Worm (Caenorhabditis elegans) whole organism, L1 larva: Measurements from ENCODE around the gene epg-5.

ENCODE experiments used
- C04F5.9 ChIP-seq: sonication (generic microtip); optimal IDR thresholded peaks from 2 replicates; lab custom pipeline; 2016; ENCODE audit warnings: missing genetic modification characterization, missing compliant biosample characterization
- C16A3.4 ChIP-seq: fragments of 150-350 bp; optimal IDR thresholded peaks from 2 replicates; lab custom pipeline; 2014; ENCODE audit warnings: missing biosample characterization, missing genetic modification characterization
- F16B12.6 ChIP-seq: fragments of 150-350 bp; optimal IDR thresholded peaks from 2 replicates; lab custom pipeline; 2014; ENCODE audit warnings: missing biosample characterization, missing genetic modification characterization
- aly-2 ChIP-seq: fragments of 150-350 bp; optimal IDR thresholded peaks from 2 replicates; lab custom pipeline; 2014; ENCODE audit warnings: missing biosample characterization, missing genetic modification characterization
- ceh-63 ChIP-seq: fragments of 200-800 bp; sonication (Bioruptor generic); optimal IDR thresholded peaks from 2 replicates; lab custom pipeline; 2018; ENCODE audit warnings: mild to moderate bottlenecking, missing genetic modification characterization, missing compliant biosample characterization
- ceh-88 ChIP-seq: fragments of 200-800 bp; sonication (Bioruptor generic); IDR thresholded peaks from 2 replicates; pipeline ENCODE4 v1.3.6; 2022; ENCODE audit warnings: missing genetic modification characterization, missing compliant biosample characterization
- ceh-90 ChIP-seq: sonication (generic microtip); optimal IDR thresholded peaks from 2 replicates; lab custom pipeline; 2016; ENCODE audit warnings: missing genetic modification characterization, missing compliant biosample characterization
- ces-1 ChIP-seq: fragments of 150-350 bp; optimal IDR thresholded peaks from 2 replicates; lab custom pipeline; 2014; ENCODE audit warnings: missing biosample characterization, missing genetic modification reagents, missing genetic modification characterization
- dpl-1 ChIP-seq, 3 experiments: fragments of 150-350 bp in 2 of 3; sonication (generic microtip) in 1 of 3; optimal IDR thresholded peaks; 2 replicates each; lab custom pipeline; 2014 to 2017; ENCODE audit warnings: missing biosample characterization in 3 of 3, missing genetic modification characterization in 3 of 3, missing genetic modification reagents in 3 of 3
- dsc-1 ChIP-seq: sonication (generic microtip); optimal IDR thresholded peaks from 2 replicates; lab custom pipeline; 2016; ENCODE audit warnings: mild to moderate bottlenecking, missing genetic modification characterization, missing compliant biosample characterization
- efl-1 ChIP-seq, 4 experiments: fragments of 150-350 bp; optimal IDR thresholded peaks in 3 of 4; peaks in 1 of 4; 1 replicate in 1 of 4; 2 replicates in 3 of 4; lab custom pipeline; 2014; ENCODE audit warnings: missing biosample characterization in 2 of 4, missing genetic modification characterization in 2 of 4, missing genetic modification reagents in 2 of 4
- egl-13 ChIP-seq: sonication (generic microtip); optimal IDR thresholded peaks from 2 replicates; lab custom pipeline; 2016; ENCODE audit warnings: missing genotype, missing genetic modification reagents, missing genetic modification characterization, missing compliant biosample characterization
- ets-5 ChIP-seq: fragments of 200-800 bp; sonication (Bioruptor generic); IDR thresholded peaks from 2 replicates; pipeline ENCODE4 v1.3.6; 2022; ENCODE audit warnings: missing genetic modification characterization, missing compliant biosample characterization
- fos-1 ChIP-seq: fragments of 150-350 bp; optimal IDR thresholded peaks from 2 replicates; lab custom pipeline; 2014; ENCODE audit warnings: missing biosample characterization, missing genetic modification characterization
- grh-1 ChIP-seq: fragments of 200-800 bp; sonication (Bioruptor generic); IDR thresholded peaks from 2 replicates; pipeline ENCODE4 v1.3.6; 2022; ENCODE audit warnings: missing genetic modification reagents, missing genetic modification characterization, missing compliant biosample characterization
- hlh-17 ChIP-seq: fragments of 200-800 bp; sonication (Bioruptor generic); optimal IDR thresholded peaks from 2 replicates; lab custom pipeline; 2018; ENCODE audit warnings: missing genetic modification characterization, mild to moderate bottlenecking, missing compliant biosample characterization, moderate library complexity, borderline replicate concordance
- hpl-2 ChIP-seq: fragments of 150-350 bp; optimal IDR thresholded peaks from 2 replicates; lab custom pipeline; 2014; ENCODE audit warnings: missing biosample characterization, missing genetic modification reagents, missing genetic modification characterization
- jun-1 ChIP-seq: fragments of 150-350 bp; optimal IDR thresholded peaks from 2 replicates; lab custom pipeline; 2014; ENCODE audit warnings: missing biosample characterization, missing genetic modification reagents, missing genetic modification characterization
- lin-14 ChIP-seq: fragments of 200-800 bp; sonication (Bioruptor generic); optimal IDR thresholded peaks from 2 replicates; lab custom pipeline; 2018; ENCODE audit warnings: mild to moderate bottlenecking, missing genetic modification characterization, moderate library complexity, missing compliant biosample characterization
- lin-15B ChIP-seq: fragments of 150-350 bp; sonication (generic microtip); optimal IDR thresholded peaks from 3 replicates; lab custom pipeline; 2014; ENCODE audit warnings: missing biosample characterization, missing genetic modification characterization
- lir-3 ChIP-seq: sonication (generic microtip); optimal IDR thresholded peaks from 2 replicates; lab custom pipeline; 2016; ENCODE audit warnings: mild to moderate bottlenecking, missing genetic modification characterization, moderate library complexity, missing compliant biosample characterization; ENCODE audit not compliant: poor library complexity
- mab-9 ChIP-seq: fragments of 200-800 bp; sonication (Bioruptor generic); IDR thresholded peaks from 2 replicates; pipeline ENCODE4 v1.3.6; 2022; ENCODE audit warnings: missing genetic modification reagents, missing genetic modification characterization, missing compliant biosample characterization
- nhr-20 ChIP-seq: sonication (generic microtip); optimal IDR thresholded peaks from 2 replicates; lab custom pipeline; 2016; ENCODE audit warnings: mild to moderate bottlenecking, missing genetic modification characterization, missing compliant biosample characterization
- nhr-47 ChIP-seq: sonication (generic microtip); optimal IDR thresholded peaks from 2 replicates; lab custom pipeline; 2016; ENCODE audit warnings: mild to moderate bottlenecking, missing genetic modification characterization, moderate library complexity, missing compliant biosample characterization
- nhr-71 ChIP-seq: sonication (generic microtip); optimal IDR thresholded peaks from 2 replicates; lab custom pipeline; 2016; ENCODE audit warnings: mild to moderate bottlenecking, missing genetic modification characterization, moderate library complexity, missing compliant biosample characterization
- nhr-84 ChIP-seq: sonication (generic microtip); optimal IDR thresholded peaks from 2 replicates; lab custom pipeline; 2017; ENCODE audit warnings: missing biosample characterization, missing genetic modification characterization
- nhr-90 ChIP-seq: sonication (generic microtip); optimal IDR thresholded peaks from 2 replicates; lab custom pipeline; 2016; ENCODE audit warnings: mild to moderate bottlenecking, missing genetic modification characterization, missing compliant biosample characterization; ENCODE audit not compliant: poor library complexity
- pqm-1 ChIP-seq: sonication (generic microtip); optimal IDR thresholded peaks from 3 replicates; lab custom pipeline; 2017; ENCODE audit warnings: missing biosample characterization, missing genetic modification characterization
- skn-1 ChIP-seq: fragments of 150-350 bp; optimal IDR thresholded peaks from 2 replicates; lab custom pipeline; 2014; ENCODE audit warnings: missing biosample characterization, missing genetic modification characterization
- snu-23 ChIP-seq: sonication (generic microtip); optimal IDR thresholded peaks from 2 replicates; lab custom pipeline; 2016; ENCODE audit warnings: missing genetic modification characterization, missing compliant biosample characterization
- sox-4 ChIP-seq: sonication (generic microtip); optimal IDR thresholded peaks from 2 replicates; lab custom pipeline; 2016; ENCODE audit warnings: missing genetic modification characterization, missing compliant biosample characterization
- tbx-2 ChIP-seq: sonication (generic microtip); optimal IDR thresholded peaks from 2 replicates; lab custom pipeline; 2016; ENCODE audit warnings: missing genetic modification characterization, missing compliant biosample characterization
- tlp-1 ChIP-seq: fragments of 150-350 bp; optimal IDR thresholded peaks from 2 replicates; lab custom pipeline; 2014; ENCODE audit warnings: missing biosample characterization, missing genetic modification characterization
- unc-130 ChIP-seq: fragments of 150-350 bp; optimal IDR thresholded peaks from 2 replicates; lab custom pipeline; 2017; ENCODE audit warnings: missing biosample characterization, missing genetic modification characterization, inconsistent platforms
- unc-62 ChIP-seq: fragments of 150-350 bp; optimal IDR thresholded peaks from 2 replicates; lab custom pipeline; 2014; ENCODE audit warnings: missing biosample characterization, missing genetic modification reagents, missing genetic modification characterization
- unc-98 ChIP-seq: fragments of 200-800 bp; sonication (Bioruptor generic); IDR thresholded peaks from 2 replicates; pipeline ENCODE4 v1.3.6; 2022; ENCODE audit warnings: missing genetic modification characterization, missing compliant biosample characterization
- zag-1 ChIP-seq: fragments of 150-350 bp; optimal IDR thresholded peaks from 2 replicates; lab custom pipeline; 2014; ENCODE audit warnings: missing biosample characterization, missing genetic modification characterization
- zip-4 ChIP-seq: fragments of 200-800 bp; sonication (Bioruptor generic); optimal IDR thresholded peaks from 2 replicates; lab custom pipeline; 2018; ENCODE audit warnings: mild to moderate bottlenecking, missing genetic modification characterization, moderate library complexity, missing compliant biosample characterization

The epg-5 gene

ce11 chrII:6582758-6583157 is 26.4 kb downstream of the epg-5 start, which contains the start of gene C56C10.4:
TSS of gene C56C10.4 (plus strand) at chrII:6583058.
- TF ChIP-seq fos-1 (tag; lab: Kevin White, UChicago), result no peak
- no peak for TF ChIP-seq unc-62 (GFP tag; lab: Kevin White, UChicago)
- no peak for TF ChIP-seq efl-1 (optimal IDR thresholded peaks at IDR 0.05; lab: Kevin White, UChicago)
- no peak for TF ChIP-seq efl-1 (GFP tag; optimal IDR thresholded peaks at IDR 0.05 in 1 of 2; lab: Kevin White, UChicago)
- TF ChIP-seq unc-130, result no peak
- no peak for TF ChIP-seq lir-3
- TF ChIP-seq ces-1 (GFP tag; lab: Kevin White, UChicago), result no peak
- no peak for TF ChIP-seq tbx-2
- no peak for TF ChIP-seq lin-15B
- TF ChIP-seq dsc-1 (tag; lab: Kevin White, UChicago), result no peak
- TF ChIP-seq zag-1 (tag; lab: Kevin White, UChicago), result no peak
- TF ChIP-seq C04F5.9, result no peak
- no peak for TF ChIP-seq ceh-88 (GFP tag; lab: Robert Waterston, UW)
- TF ChIP-seq tlp-1 (tag; lab: Kevin White, UChicago), result no peak
- TF ChIP-seq grh-1 (GFP tag; lab: Robert Waterston, UW), result no peak
- TF ChIP-seq jun-1 (tag; lab: Kevin White, UChicago), result no peak
- no peak for TF ChIP-seq snu-23 (GFP tag; lab: Kevin White, UChicago)
- no peak for TF ChIP-seq nhr-47 (tag; lab: Kevin White, UChicago)
- no peak for TF ChIP-seq mab-9 (GFP tag; lab: Robert Waterston, UW)
- no peak for TF ChIP-seq pqm-1 (tag; lab: Kevin White, UChicago)

DNA sequence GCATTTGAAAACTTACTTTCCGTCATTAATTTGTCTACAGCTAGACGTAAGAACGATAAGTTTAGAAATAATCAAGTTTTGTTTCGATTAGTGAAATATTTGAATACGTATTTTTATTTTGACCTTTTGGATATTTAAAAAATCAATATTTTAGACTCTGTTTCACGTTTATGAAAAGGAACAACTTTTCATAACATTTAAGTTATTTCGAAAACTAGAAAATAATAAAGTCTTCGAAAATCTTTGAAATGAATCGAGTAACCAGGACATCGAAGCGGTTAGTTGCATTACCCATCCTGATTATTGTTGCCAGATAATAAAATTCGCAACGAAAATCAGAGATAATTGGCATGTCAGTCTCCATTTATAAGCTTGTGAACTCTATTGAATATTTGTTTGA is 27.9 kb downstream of the epg-5 start, which contains the start of gene C56C10.6:
Gene C56C10.6 (minus strand): TSS at position 101 of the 400 bp plus-strand sequence.
- no peak for TF ChIP-seq unc-98 (GFP tag; lab: Robert Waterston, UW)
- TF ChIP-seq efl-1 (optimal IDR thresholded peaks at IDR 0.05; lab: Kevin White, UChicago), result no peak
- peak in 1 of 2 experiments; percentile 28 for TF ChIP-seq efl-1 (GFP tag; optimal IDR thresholded peaks at IDR 0.05 in 1 of 2; lab: Kevin White, UChicago)

DNA sequence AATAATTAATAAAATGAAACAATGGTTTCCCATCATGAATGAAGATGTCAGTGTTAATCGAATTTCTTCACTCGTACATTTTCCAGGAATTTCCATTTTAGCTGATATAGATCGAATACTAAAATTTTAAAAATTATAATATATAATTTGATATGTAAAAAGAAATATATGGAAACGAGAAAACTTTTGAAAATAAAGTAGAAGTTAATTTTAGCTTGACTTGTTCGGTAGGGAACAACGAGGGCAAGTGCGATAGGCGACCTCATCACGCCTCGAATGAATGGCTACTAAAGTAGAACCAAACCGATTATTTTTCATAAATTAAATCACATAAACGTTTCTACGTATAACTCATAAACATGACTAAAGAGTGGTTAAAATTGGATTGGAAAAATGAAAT is 30.8 kb downstream of the epg-5 start, which contains the start of gene sra-31:
Gene sra-31 (minus strand): TSS at position 101 of the 400 bp plus-strand sequence.
- TF ChIP-seq nhr-20, result no peak
- TF ChIP-seq jun-1 (tag; lab: Kevin White, UChicago), result no peak
- TF ChIP-seq nhr-71 (tag; lab: Kevin White, UChicago), result no peak
- no peak for TF ChIP-seq grh-1 (GFP tag; lab: Robert Waterston, UW)
- TF ChIP-seq efl-1 (optimal IDR thresholded peaks at IDR 0.05; lab: Kevin White, UChicago), result no peak
- TF ChIP-seq efl-1 (GFP tag; optimal IDR thresholded peaks at IDR 0.05 in 1 of 2; lab: Kevin White, UChicago), result no peak
- TF ChIP-seq zip-4, result no peak
- no peak for TF ChIP-seq ceh-90

- TF ChIP-seq nhr-84, result no peak
These were observed 33.5 kb downstream of the epg-5 start, which contains the start of gene sra-29 for ce11 chrII:6575647-6576046. TSS of gene sra-29 (minus strand) at chrII:6575747.

ce11 chrII:6573677-6574076 is 35.5 kb downstream of the epg-5 start, which contains the start of gene sra-28:
TSS of gene sra-28 (minus strand) at chrII:6573777.
- TF ChIP-seq nhr-20, result no peak
- no peak for TF ChIP-seq nhr-90 (tag; lab: Kevin White, UChicago)
- no peak for TF ChIP-seq pqm-1 (tag; lab: Kevin White, UChicago)
- TF ChIP-seq F16B12.6 (tag; lab: Kevin White, UChicago), result no peak
- no peak for TF ChIP-seq ets-5 (GFP tag; lab: Robert Waterston, UW)
- TF ChIP-seq lin-14, result no peak
- no peak for TF ChIP-seq dpl-1 (GFP tag; optimal IDR thresholded peaks at IDR 0.05; lab: Kevin White, UChicago)
- no peak for TF ChIP-seq egl-13 (tag; lab: Kevin White, UChicago)

- TF ChIP-seq C16A3.4 (tag; lab: Kevin White, UChicago), result no peak
- no peak for TF ChIP-seq unc-62 (GFP tag; lab: Kevin White, UChicago)
- TF ChIP-seq F16B12.6 (tag; lab: Kevin White, UChicago), result no peak
- no peak for TF ChIP-seq lir-3
- no peak for TF ChIP-seq skn-1 (tag; lab: Kevin White, UChicago)
- TF ChIP-seq sox-4 (tag; lab: Kevin White, UChicago), result no peak
- TF ChIP-seq ceh-63 (GFP tag; lab: Kevin White, UChicago), result no peak
- TF ChIP-seq aly-2 (tag; lab: Kevin White, UChicago), result no peak
- TF ChIP-seq efl-1 (optimal IDR thresholded peaks at IDR 0.05; lab: Kevin White, UChicago), result no peak
- TF ChIP-seq efl-1 (GFP tag; optimal IDR thresholded peaks at IDR 0.05 in 1 of 2; lab: Kevin White, UChicago), result no peak
- no peak for TF ChIP-seq hpl-2 (GFP tag; lab: Kevin White, UChicago)
- no peak for TF ChIP-seq hlh-17
- TF ChIP-seq tbx-2, result no peak
- TF ChIP-seq fos-1 (tag; lab: Kevin White, UChicago), result no peak
These were observed 40.5 kb downstream of the epg-5 start, which contains the start of gene sra-27 for ce11 chrII:6568707-6569106. TSS of gene sra-27 (plus strand) at chrII:6569007.
